Fruit fly (Drosophila melanogaster) whole organism, embryonic: ENCODE measurements around the gene Gycbeta100B.

Experiments used
- Adf1 ChIP-seq: fragments of 200-800 bp; sonication (Bioruptor generic); IDR thresholded peaks from 2 replicates; pipeline ENCODE4 v1.3.6; 2022; ENCODE audit warnings: missing biosample characterization, missing genetic modification characterization
- Atf6 ChIP-seq: fragments of 200-800 bp; sonication (Bioruptor generic); IDR thresholded peaks from 2 replicates; pipeline ENCODE4 v1.3.6; 2022; ENCODE audit warnings: missing biosample characterization, missing genetic modification characterization
- BEAF-32 ChIP-seq: fragments of 200-800 bp; sonication (Bioruptor generic); optimal IDR thresholded peaks from 3 replicates; lab custom pipeline; 2017; ENCODE audit warnings: missing biosample characterization, missing genetic modification characterization, mild to moderate bottlenecking, moderate library complexity, missing genetic modification reagents
- Bteb2 ChIP-seq: fragments of 200-800 bp; sonication (Bioruptor generic); optimal IDR thresholded peaks from 2 replicates; lab custom pipeline; 2016; ENCODE audit warnings: missing biosample characterization, missing genetic modification characterization
- CG15269 ChIP-seq: fragments of 200-800 bp; sonication (Bioruptor generic); optimal IDR thresholded peaks from 2 replicates; lab custom pipeline; 2018; ENCODE audit warnings: missing biosample characterization, mild to moderate bottlenecking, missing genetic modification characterization, moderate library complexity
- CG16815 ChIP-seq: fragments of 200-800 bp; sonication (Bioruptor generic); optimal IDR thresholded peaks from 3 replicates; lab custom pipeline; 2017; ENCODE audit warnings: missing biosample characterization, mild to moderate bottlenecking, missing genetic modification characterization
- CG17568 ChIP-seq: fragments of 200-800 bp; sonication (Bioruptor generic); optimal IDR thresholded peaks from 2 replicates; lab custom pipeline; 2018; ENCODE audit warnings: missing biosample characterization, mild to moderate bottlenecking, missing genetic modification characterization, moderate library complexity
- CG17802 ChIP-seq: fragments of 200-800 bp; sonication (Bioruptor generic); optimal IDR thresholded peaks from 2 replicates; lab custom pipeline; 2018; ENCODE audit warnings: missing biosample characterization, mild to moderate bottlenecking, missing genetic modification characterization, moderate library complexity
- CG18011 ChIP-seq: fragments of 200-800 bp; sonication (Bioruptor generic); optimal IDR thresholded peaks from 2 replicates; lab custom pipeline; 2017; ENCODE audit warnings: missing biosample characterization, missing genetic modification characterization, mild to moderate bottlenecking, moderate library complexity, missing genotype
- CG30431 ChIP-seq: fragments of 200-800 bp; sonication (Bioruptor generic); optimal IDR thresholded peaks from 2 replicates; lab custom pipeline; 2017; ENCODE audit warnings: missing biosample characterization, missing genetic modification characterization
- CG31388 ChIP-seq: fragments of 200-800 bp; sonication (Bioruptor generic); optimal IDR thresholded peaks from 2 replicates; lab custom pipeline; 2016; ENCODE audit warnings: missing biosample characterization, missing genetic modification characterization
- CG31441 ChIP-seq: fragments of 200-800 bp; sonication (Bioruptor generic); IDR thresholded peaks from 2 replicates; pipeline ENCODE4 v1.3.6; 2022; ENCODE audit warnings: missing biosample characterization, missing genetic modification characterization
- CG32767 ChIP-seq: fragments of 200-800 bp; sonication (Bioruptor generic); IDR thresholded peaks from 2 replicates; pipeline ENCODE4 v1.3.6; 2022; ENCODE audit warnings: missing biosample characterization, missing genetic modification characterization
- CG5953 ChIP-seq: fragments of 200-800 bp; sonication (Bioruptor generic); IDR thresholded peaks from 2 replicates; pipeline ENCODE4 v1.3.6; 2022; ENCODE audit warnings: missing biosample characterization, missing genetic modification characterization
- CG6654 ChIP-seq: fragments of 200-800 bp; sonication (Bioruptor generic); optimal IDR thresholded peaks from 2 replicates; lab custom pipeline; 2017; ENCODE audit warnings: missing biosample characterization, mild to moderate bottlenecking, missing genetic modification characterization
- CG6689 ChIP-seq: fragments of 200-800 bp; sonication (Bioruptor generic); IDR thresholded peaks from 2 replicates; pipeline ENCODE4 v1.3.6; 2022; ENCODE audit warnings: missing biosample characterization, missing genetic modification characterization
- CG7556 ChIP-seq: fragments of 200-800 bp; sonication (Bioruptor generic); optimal IDR thresholded peaks from 2 replicates; lab custom pipeline; 2017; ENCODE audit warnings: missing biosample characterization, mild to moderate bottlenecking, missing genetic modification characterization
- CG8478 ChIP-seq: fragments of >200 bp; optimal IDR thresholded peaks from 2 replicates; lab custom pipeline; 2018
- CG9215 ChIP-seq: fragments of 200-800 bp; sonication (Bioruptor generic); IDR thresholded peaks from 2 replicates; pipeline ENCODE4 v1.3.6; 2022; ENCODE audit warnings: missing biosample characterization, missing genetic modification characterization
- CHES-1-like ChIP-seq: fragments of 200-800 bp; sonication (Bioruptor generic); optimal IDR thresholded peaks from 2 replicates; lab custom pipeline; 2016; ENCODE audit warnings: missing biosample characterization, missing genetic modification characterization
- Dll ChIP-seq: fragments of 200-800 bp; sonication (Bioruptor generic); IDR thresholded peaks from 4 replicates; pipeline ENCODE4 v1.3.6; 2022; ENCODE audit warnings: missing biosample characterization, missing genetic modification characterization; ENCODE audit not compliant: partially characterized antibody
- Elba2 ChIP-seq: fragments of 200-800 bp; sonication (Bioruptor generic); optimal IDR thresholded peaks from 3 replicates; lab custom pipeline; 2016; ENCODE audit warnings: missing biosample characterization, missing genetic modification characterization
- Ets65A ChIP-seq: fragments of 200-800 bp; sonication (Bioruptor generic); peaks from one replicate; lab custom pipeline; 2016; ENCODE audit warnings: missing biosample characterization, missing genetic modification characterization
- H15 ChIP-seq: fragments of 200-800 bp; sonication (Bioruptor generic); IDR thresholded peaks from 3 replicates; pipeline ENCODE4 v1.3.6; 2022; ENCODE audit warnings: missing biosample characterization, missing genetic modification characterization
- Hey ChIP-seq: fragments of 200-800 bp; sonication (Bioruptor generic); optimal IDR thresholded peaks from 3 replicates; lab custom pipeline; 2018; ENCODE audit warnings: missing biosample characterization, mild to moderate bottlenecking, missing genetic modification characterization
- HmgD ChIP-seq: fragments of 200-800 bp; sonication (Bioruptor generic); optimal IDR thresholded peaks from 3 replicates; lab custom pipeline; 2016; ENCODE audit warnings: missing biosample characterization, missing genetic modification characterization
- Hsf ChIP-seq: fragments of 200-800 bp; sonication (Bioruptor generic); optimal IDR thresholded peaks from 3 replicates; lab custom pipeline; 2016; ENCODE audit warnings: missing biosample characterization, missing genetic modification characterization
- Meics ChIP-seq: fragments of 200-800 bp; sonication (Bioruptor generic); optimal IDR thresholded peaks from 2 replicates; lab custom pipeline; 2017; ENCODE audit warnings: missing biosample characterization, mild to moderate bottlenecking, missing genetic modification characterization
- NFAT ChIP-seq: fragments of 200-800 bp; sonication (Bioruptor generic); IDR thresholded peaks from 2 replicates; pipeline ENCODE4 v1.3.6; 2022; ENCODE audit warnings: missing biosample characterization, missing genetic modification characterization
- NfI ChIP-seq: fragments of 200-800 bp; sonication (Bioruptor generic); optimal IDR thresholded peaks from 3 replicates; lab custom pipeline; 2018; ENCODE audit warnings: missing biosample characterization, mild to moderate bottlenecking, missing genetic modification characterization, moderate library complexity
- Optix ChIP-seq: fragments of 200-800 bp; sonication (Bioruptor generic); IDR thresholded peaks from 3 replicates; pipeline ENCODE4 v1.3.6; 2022; ENCODE audit warnings: missing biosample characterization, missing genetic modification characterization
- Rfx ChIP-seq: fragments of 200-800 bp; sonication (Bioruptor generic); IDR thresholded peaks from 2 replicates; pipeline ENCODE4 v1.3.6; 2022; ENCODE audit warnings: missing biosample characterization, missing genetic modification characterization
- Side ChIP-seq: fragments of 200-800 bp; sonication (Bioruptor generic); optimal IDR thresholded peaks from 2 replicates; lab custom pipeline; 2016; ENCODE audit warnings: missing biosample characterization, missing genetic modification characterization
- Sry-β ChIP-seq: fragments of 200-800 bp; sonication (Bioruptor generic); optimal IDR thresholded peaks from 2 replicates; lab custom pipeline; 2018; ENCODE audit warnings: missing biosample characterization, mild to moderate bottlenecking, missing genetic modification characterization, moderate library complexity
- YL-1 ChIP-seq: fragments of 200-800 bp; sonication (Bioruptor generic); optimal IDR thresholded peaks from 3 replicates; lab custom pipeline; 2017; ENCODE audit warnings: missing biosample characterization, mild to moderate bottlenecking, missing genetic modification characterization
- ato ChIP-seq: fragments of 200-800 bp; sonication (Bioruptor generic); IDR thresholded peaks from 2 replicates; pipeline ENCODE4 v1.3.6; 2022; ENCODE audit warnings: missing biosample characterization, missing genetic modification characterization; ENCODE audit not compliant: partially characterized antibody
- bsh ChIP-seq, 2 experiments: fragments of 200-800 bp; sonication (Bioruptor generic); optimal IDR thresholded peaks; 2 replicates each; lab custom pipeline; 2017 to 2018; ENCODE audit warnings: mild to moderate bottlenecking in 2 of 2, missing biosample characterization in 2 of 2, missing genetic modification characterization in 2 of 2, moderate library complexity in 1 of 2
- dmrt99B ChIP-seq: fragments of 200-800 bp; sonication (Bioruptor generic); optimal IDR thresholded peaks from 2 replicates; lab custom pipeline; 2018; ENCODE audit warnings: missing biosample characterization, mild to moderate bottlenecking, missing genetic modification characterization, moderate library complexity
- emc ChIP-seq: fragments of 200-800 bp; sonication (Bioruptor generic); optimal IDR thresholded peaks from 2 replicates; lab custom pipeline; 2016; ENCODE audit warnings: missing biosample characterization, missing genetic modification characterization
- fd64A ChIP-seq: fragments of 200-800 bp; sonication (Bioruptor generic); optimal IDR thresholded peaks from 3 replicates; lab custom pipeline; 2018; ENCODE audit warnings: missing biosample characterization, mild to moderate bottlenecking, missing genetic modification characterization
- gcm2 ChIP-seq: fragments of 200-800 bp; sonication (Bioruptor generic); optimal IDR thresholded peaks from 2 replicates; lab custom pipeline; 2016; ENCODE audit warnings: missing biosample characterization, missing genetic modification characterization
- gt ChIP-seq: fragments of 200-800 bp; sonication (Bioruptor generic); IDR thresholded peaks from 2 replicates; pipeline ENCODE4 v1.3.6; 2022; ENCODE audit warnings: missing biosample characterization, missing genetic modification characterization
- ham ChIP-seq: fragments of 200-800 bp; sonication (Bioruptor generic); IDR thresholded peaks from 2 replicates; pipeline ENCODE4 v1.3.6; 2022; ENCODE audit warnings: missing biosample characterization, missing genetic modification characterization
- jumu ChIP-seq: fragments of 200-800 bp; sonication (Bioruptor generic); optimal IDR thresholded peaks from 3 replicates; lab custom pipeline; 2016; ENCODE audit warnings: missing biosample characterization, missing genetic modification characterization
- nerfin-2 ChIP-seq: fragments of 200-800 bp; sonication (Bioruptor generic); IDR thresholded peaks from 2 replicates; pipeline ENCODE4 v1.3.6; 2022; ENCODE audit warnings: missing biosample characterization, missing genetic modification characterization; ENCODE audit not compliant: partially characterized antibody
- org-1 ChIP-seq: fragments of 200-800 bp; sonication (Bioruptor generic); optimal IDR thresholded peaks from 2 replicates; lab custom pipeline; 2017; ENCODE audit warnings: missing biosample characterization, missing genetic modification characterization
- pb ChIP-seq: fragments of 200-800 bp; sonication (Bioruptor generic); optimal IDR thresholded peaks from 3 replicates; lab custom pipeline; 2016; ENCODE audit warnings: missing biosample characterization, missing genetic modification characterization
- peb ChIP-seq: fragments of 200-800 bp; sonication (Bioruptor generic); IDR thresholded peaks from 2 replicates; pipeline ENCODE4 v1.3.6; 2022; ENCODE audit warnings: missing biosample characterization, missing genetic modification characterization
- pfk ChIP-seq: fragments of 200-800 bp; sonication (Bioruptor generic); optimal IDR thresholded peaks from 2 replicates; lab custom pipeline; 2018; ENCODE audit warnings: missing biosample characterization, mild to moderate bottlenecking, missing genetic modification characterization, moderate library complexity
- seq ChIP-seq: fragments of 200-800 bp; sonication (Bioruptor generic); IDR thresholded peaks from 2 replicates; pipeline ENCODE4 v1.3.6; 2022; ENCODE audit warnings: missing biosample characterization, missing genetic modification characterization
- slp2 ChIP-seq: fragments of 200-800 bp; sonication (Bioruptor generic); optimal IDR thresholded peaks from 2 replicates; lab custom pipeline; 2016; ENCODE audit warnings: missing biosample characterization, missing genetic modification characterization
- tx ChIP-seq: fragments of 200-800 bp; sonication (Bioruptor generic); optimal IDR thresholded peaks from 2 replicates; lab custom pipeline; 2016; ENCODE audit warnings: missing biosample characterization, missing genetic modification characterization

Gene Gycbeta100B

DNA sequence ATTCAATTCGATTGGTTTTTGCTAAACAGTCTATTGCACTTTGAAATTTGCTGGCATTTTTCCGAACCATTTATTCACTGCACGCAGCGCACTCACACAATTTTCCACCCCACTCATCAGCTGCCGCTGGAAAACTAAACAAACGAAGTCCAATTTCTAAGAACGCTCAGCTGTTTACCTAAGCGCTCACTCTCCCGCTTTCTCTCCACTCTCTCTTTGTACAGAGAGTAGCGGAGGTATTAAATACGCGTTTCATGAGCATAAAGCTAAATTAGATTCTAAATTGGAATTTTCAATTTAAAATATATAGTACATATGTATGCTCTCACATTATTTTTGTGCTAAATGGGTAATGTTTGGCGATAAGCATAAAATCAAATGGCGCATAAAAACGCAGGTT is 34.8 kb downstream of the Gycbeta100B start, which contains the start of gene stops (continued):
- no peak for TF ChIP-seq NFAT (GFP tag; lab: Robert Waterston, UW)
- peak; percentile 7 for TF ChIP-seq dmrt99B (tag; lab: Kevin White, UChicago)
- peak; percentile 48 for TF ChIP-seq Sry-β (GFP tag; lab: Kevin White, UChicago)
- TF ChIP-seq H15 (GFP tag; lab: Robert Waterston, UW), result no peak
- TF ChIP-seq Elba2 (GFP tag; lab: Kevin White, UChicago), result no peak
- TF ChIP-seq Side (GFP tag; lab: Kevin White, UChicago), result no peak
- TF ChIP-seq nerfin-2 (GFP tag; lab: Robert Waterston, UW), result no peak
- TF ChIP-seq pb, result no peak
- peak; percentile 1 for TF ChIP-seq CG31388
- TF ChIP-seq seq (GFP tag; lab: Robert Waterston, UW), result peak; percentile 20; the same call in 1 of the 2 replicates
- peak; percentile 59 for TF ChIP-seq CG17802
- 0 out of 4 replicates have a peak, but pooled peaks have one; percentile 25 for TF ChIP-seq Dll (GFP tag; lab: Robert Waterston, UW)
- TF ChIP-seq peb (GFP tag; lab: Robert Waterston, UW), result no peak
- no peak for TF ChIP-seq gcm2 (GFP tag; lab: Kevin White, UChicago)
- TF ChIP-seq Atf6 (GFP tag; lab: Robert Waterston, UW), result no peak
- TF ChIP-seq NfI (GFP tag; lab: Kevin White, UChicago), result peak; percentile 10
- TF ChIP-seq fd64A (GFP tag; lab: Kevin White, UChicago), result peak; percentile 67
- no peak for TF ChIP-seq BEAF-32
- TF ChIP-seq gt (GFP tag; lab: Robert Waterston, UW), result no peak
- TF ChIP-seq YL-1 (GFP tag; lab: Kevin White, UChicago), result no peak
- no peak for TF ChIP-seq org-1 (GFP tag; lab: Kevin White, UChicago)
- peak; percentile 62 for TF ChIP-seq pfk
- no peak for TF ChIP-seq Adf1 (GFP tag; lab: Robert Waterston, UW)
- no peak for TF ChIP-seq CG32767 (GFP tag; lab: Robert Waterston, UW)
- TF ChIP-seq CG9215 (GFP tag; lab: Robert Waterston, UW), result no peak
- TF ChIP-seq CG17568 (GFP tag; lab: Kevin White, UChicago), result peak; percentile 47
- 0 out of 3 replicates have a peak, but pooled peaks have one; percentile 12 for TF ChIP-seq Optix (GFP tag; lab: Robert Waterston, UW)
- peak; percentile 29 for TF ChIP-seq CG18011 (GFP tag; lab: Kevin White, UChicago)
- TF ChIP-seq CG8478 (lab: Kevin White, UChicago), result no peak
- TF ChIP-seq emc (GFP tag; lab: Kevin White, UChicago), result no peak
- TF ChIP-seq Bteb2 (GFP tag; lab: Kevin White, UChicago), result no peak
- TF ChIP-seq Ets65A, result peak; percentile 27
- TF ChIP-seq CHES-1-like (GFP tag; lab: Kevin White, UChicago), result no peak
- TF ChIP-seq ham (GFP tag; lab: Robert Waterston, UW), result no peak
- TF ChIP-seq CG30431 (GFP tag; lab: Kevin White, UChicago), result no peak
- TF ChIP-seq Hey (tag; lab: Kevin White, UChicago), result no peak
- no peak for TF ChIP-seq slp2 (GFP tag; lab: Kevin White, UChicago)
- 0 out of 2 replicates have a peak, but pooled peaks have one; percentile 49 for TF ChIP-seq CG5953
- peak; percentile 10 for TF ChIP-seq CG7556
- TF ChIP-seq Rfx (GFP tag; lab: Robert Waterston, UW), result 0 out of 2 replicates have a peak, but pooled peaks have one; percentile 25
- no peak for TF ChIP-seq HmgD
- TF ChIP-seq CG16815, result no peak
- TF ChIP-seq jumu (GFP tag; lab: Kevin White, UChicago), result no peak
- TF ChIP-seq Hsf (GFP tag; lab: Kevin White, UChicago), result no peak
- TF ChIP-seq CG31441, result peak; percentile 23; the same call in 1 of the 2 replicates
- TF ChIP-seq CG6654, result no peak
- TF ChIP-seq Meics (GFP tag; lab: Kevin White, UChicago), result peak; percentile 65
- no peak for TF ChIP-seq bsh (GFP tag; optimal IDR thresholded peaks at IDR 0.05; lab: Kevin White, UChicago)
- no peak for TF ChIP-seq ato (GFP tag; lab: Robert Waterston, UW)
- 0 out of 2 replicates have a peak, but pooled peaks have one; percentile 26 for TF ChIP-seq CG6689 (GFP tag; lab: Robert Waterston, UW)
- TF ChIP-seq tx (GFP tag; lab: Kevin White, UChicago), result no peak
- no peak for TF ChIP-seq CG15269 (tag; lab: Kevin White, UChicago)
